Worm (Caenorhabditis elegans): ENCODE results near the gene cit-1.2.

The cit-1.2 gene

ce11 chrIII:8051838-8052237 lies 41.3 kb downstream of the cit-1.2 start:
- TF ChIP-seq lin-26 (GFP tag; IDR thresholded peaks at IDR 0.05) = no peak
- TF ChIP-seq die-1 (tag; optimal IDR thresholded peaks at IDR 0.05) = no peak
- no peak for TF ChIP-seq dox-1 (GFP tag; IDR thresholded peaks at IDR 0.05)
- TF ChIP-seq nhr-27 (tag; optimal IDR thresholded peaks at IDR 0.05) = no peak
- no peak for TF ChIP-seq rpc-1 (optimal IDR thresholded peaks at IDR 0.05)
- TF ChIP-seq rpc-1 (tag; optimal IDR thresholded peaks at IDR 0.05) = no peak
- no peak for TF ChIP-seq nhr-90 (tag; optimal IDR thresholded peaks at IDR 0.05)
- TF ChIP-seq B0035.1 (tag; optimal IDR thresholded peaks at IDR 0.05) = no peak
- no peak for TF ChIP-seq Y56A3A.18 (GFP tag; IDR thresholded peaks at IDR 0.05)
- no peak for TF ChIP-seq akir-1 (GFP tag; optimal IDR thresholded peaks at IDR 0.05)
- no peak for TF ChIP-seq tbx-9 (tag; optimal IDR thresholded peaks at IDR 0.05; ENCODE audit: borderline replicate concordance)

- TF ChIP-seq egl-44 (GFP tag; IDR thresholded peaks at IDR 0.05) (no peak), tlf-1 (GFP tag; optimal IDR thresholded peaks at IDR 0.05) (no peak), lin-40 (tag; optimal IDR thresholded peaks at IDR 0.05) (no peak), F57C9.4 (tag; optimal IDR thresholded peaks at IDR 0.05) (no peak), attf-3 (GFP tag; conservative IDR thresholded peaks at IDR 0.05) (no peak), lsy-27 (tag; optimal IDR thresholded peaks at IDR 0.05; ENCODE audit: borderline replicate concordance, insufficient read depth) (no peak), T26A5.8 (tag; optimal IDR thresholded peaks at IDR 0.05) (no peak), Y56A3A.18 (GFP tag; IDR thresholded peaks at IDR 0.05) (no peak), B0336.3 (GFP tag; IDR thresholded peaks at IDR 0.05) (no peak), Y95B8A.8 (GFP tag; IDR thresholded peaks at IDR 0.05) (no peak), ceh-100 (GFP tag; IDR thresholded peaks at IDR 0.05) (no peak), somi-1 (GFP tag; optimal IDR thresholded peaks at IDR 0.05) (no peak), unc-130 (GFP tag; optimal IDR thresholded peaks at IDR 0.05) (no peak), pha-4 (tag; optimal IDR thresholded peaks at IDR 0.05) (no peak), Y67H2A.10 (GFP tag; conservative IDR thresholded peaks at IDR 0.05) (no peak), madf-3 (GFP tag; IDR thresholded peaks at IDR 0.05) (no peak)
Measured at ce11 chrIII:8061114-8061513, 50.5 kb downstream of the cit-1.2 start.

Measured in whole organism, young adult.